Worm (Caenorhabditis elegans) whole organism, L4/young adult: ENCODE measurements around the gene F49F1.10.
"Not testable (repeated sequence)": the region's sequence is repeated elsewhere in the genome, so short reads cannot be mapped to it uniquely, and the experiment has no call there.

ENCODE experiments used
- W03F9.2 ChIP-seq: fragments of 150-350 bp; optimal IDR thresholded peaks from 2 replicates; lab custom pipeline; 2014; ENCODE audit warnings: missing biosample characterization, missing genetic modification characterization
- dao-5 ChIP-seq: sonication (generic microtip); optimal IDR thresholded peaks from 2 replicates; lab custom pipeline; 2016; ENCODE audit warnings: missing genotype, missing genetic modification characterization, moderate library complexity, missing compliant biosample characterization
- him-1 ChIP-seq: sonication (generic microtip); optimal IDR thresholded peaks from 2 replicates; lab custom pipeline; 2016; ENCODE audit warnings: missing genotype, missing genetic modification reagents, missing genetic modification characterization, missing compliant biosample characterization

F49F1.10 gene

DNA sequence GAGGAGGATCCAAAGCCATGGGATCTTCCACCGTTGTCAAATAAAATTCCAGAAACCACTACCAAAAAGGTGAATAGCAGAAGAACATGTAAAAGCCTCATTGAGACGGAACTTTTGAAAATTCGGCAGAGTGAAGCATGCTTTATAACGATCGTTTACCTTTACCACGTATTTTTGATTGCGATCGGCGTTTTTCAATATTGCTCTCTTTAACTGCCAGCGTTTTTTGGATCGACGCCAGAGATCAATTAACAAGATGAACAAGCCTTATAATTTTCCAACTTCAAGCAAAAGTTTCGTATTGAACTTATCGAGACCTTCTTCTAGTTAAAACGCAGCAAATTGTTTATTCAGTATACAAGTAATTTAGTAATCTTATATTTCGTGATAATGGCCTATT is at the start of gene F49F1.10:
F49F1.10 (minus strand) TSS at position 101 of the 400 bp plus-strand sequence.
- TF ChIP-seq W03F9.2 (tag; lab: Kevin White, UChicago) (no peak), him-1 (tag; lab: Kevin White, UChicago) (no peak), dao-5 (tag; lab: Kevin White, UChicago) (no peak)

ce11 chrIV:4186099-4186498 is 47.2 kb upstream of the F49F1.10 start, which contains the start of gene K08D10.11:
Gene K08D10.11, minus strand, starts transcription at chrIV:4186199.
- not testable (repeated sequence) for TF ChIP-seq dao-5, him-1, W03F9.2 (tag; lab: Kevin White, UChicago)

DNA sequence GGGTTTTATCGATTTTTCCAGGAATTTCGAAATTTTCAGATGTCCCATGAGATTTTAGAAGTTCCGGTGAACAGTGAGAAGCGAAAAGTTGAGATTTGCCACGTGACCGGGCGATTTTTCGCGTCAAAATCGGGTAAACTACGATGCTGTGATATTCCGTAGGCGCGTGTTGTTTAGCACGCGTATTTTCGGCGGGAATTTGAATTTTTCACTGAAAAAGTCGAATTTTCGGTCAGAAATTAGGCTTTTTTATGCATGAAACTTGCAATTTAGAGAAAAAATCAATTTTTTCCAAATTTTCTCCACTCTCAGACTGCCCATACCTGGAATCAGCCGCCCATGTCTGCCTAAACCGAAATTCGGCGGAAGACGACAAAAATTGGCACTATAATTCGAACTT is 39.5 kb upstream of the F49F1.10 start, which contains the start of gene tsen-34:
tsen-34 (plus strand) TSS at position 34 of the 400 bp plus-strand sequence.
- TF ChIP-seq dao-5 (tag; lab: Kevin White, UChicago): no peak
- TF ChIP-seq W03F9.2 (tag; lab: Kevin White, UChicago): no peak
- TF ChIP-seq him-1 (tag; lab: Kevin White, UChicago): no peak

ce11 chrIV:4177560-4177959 is 38.6 kb upstream of the F49F1.10 start:
- TF ChIP-seq him-1 (tag; lab: Kevin White, UChicago) (no peak), W03F9.2 (tag; lab: Kevin White, UChicago) (no peak), dao-5 (tag; lab: Kevin White, UChicago) (no peak)

DNA sequence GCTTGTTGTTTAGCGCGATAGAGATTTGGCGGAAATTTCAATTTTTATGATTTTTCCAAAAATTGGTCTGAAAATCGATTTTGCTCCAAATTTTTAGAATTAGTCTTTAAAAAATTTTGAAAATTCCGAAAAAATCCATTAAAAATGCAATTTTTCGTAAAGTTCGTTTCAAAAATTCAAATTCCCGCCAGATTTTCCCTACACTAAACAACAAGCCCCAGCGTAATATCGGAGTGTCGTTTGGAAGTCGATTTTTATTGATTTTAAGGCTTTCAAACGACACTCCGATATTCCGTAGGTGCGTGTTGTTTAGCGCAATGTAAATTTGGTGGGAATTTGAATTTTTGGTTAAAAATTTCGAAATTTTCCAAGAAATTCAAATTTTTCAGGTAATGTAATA is 37.7 kb upstream of the F49F1.10 start:
- TF ChIP-seq W03F9.2 (tag; lab: Kevin White, UChicago) (no peak), him-1 (tag; lab: Kevin White, UChicago) (no peak)

ce11 chrIV:4176088-4176487 is 37.2 kb upstream of the F49F1.10 start, which contains the start of gene dnj-15:
Gene dnj-15, plus strand, starts transcription at chrIV:4176388.
- TF ChIP-seq W03F9.2 (tag; lab: Kevin White, UChicago) (no peak), him-1 (tag; lab: Kevin White, UChicago) (no peak), dao-5 (tag; lab: Kevin White, UChicago) (no peak)

DNA sequence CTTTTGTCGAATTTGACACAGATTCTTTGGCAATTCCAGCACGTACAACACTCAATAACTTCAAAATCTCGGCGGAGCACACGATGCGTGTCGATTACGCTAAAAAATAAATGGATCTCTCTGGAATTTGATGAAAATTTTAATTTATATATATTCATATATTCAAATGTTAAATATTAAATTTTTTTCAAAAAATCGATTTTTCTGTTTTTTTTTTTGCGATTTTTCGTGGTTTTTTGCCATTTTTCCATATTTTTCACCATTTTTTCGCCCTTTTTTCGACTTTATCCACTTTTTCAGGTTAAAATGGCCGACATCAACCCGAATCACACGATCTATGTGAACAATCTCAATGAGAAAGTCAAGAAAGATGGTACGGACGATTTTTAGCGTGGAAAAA is 34.9 kb upstream of the F49F1.10 start, which contains the start of gene rnp-3:
rnp-3 (plus strand) TSS at position 301 of the 400 bp plus-strand sequence.
- TF ChIP-seq W03F9.2 (tag; lab: Kevin White, UChicago): no peak
- no peak for TF ChIP-seq dao-5 (tag; lab: Kevin White, UChicago)
- TF ChIP-seq him-1 (tag; lab: Kevin White, UChicago): no peak

ce11 chrIV:4172242-4172641 is 33.3 kb upstream of the F49F1.10 start:
- TF ChIP-seq him-1 (tag; lab: Kevin White, UChicago): no peak
- TF ChIP-seq dao-5 (tag; lab: Kevin White, UChicago): no peak
- TF ChIP-seq W03F9.2 (tag; lab: Kevin White, UChicago): no peak

ce11 chrIV:4171531-4172163 is 32.7 kb upstream of the F49F1.10 start, which contains the start of the genes K08D10.13 and rnp-2:
Gene K08D10.13, minus strand, starts transcription at chrIV:4171581.
Gene rnp-2, plus strand, starts transcription at chrIV:4172076.
- TF ChIP-seq dao-5 (tag; lab: Kevin White, UChicago) (no peak), W03F9.2 (tag; lab: Kevin White, UChicago) (peak; percentile 64), him-1 (tag; lab: Kevin White, UChicago) (no peak)

ce11 chrIV:4167296-4167695 is 28.4 kb upstream of the F49F1.10 start:
- TF ChIP-seq dao-5 (tag; lab: Kevin White, UChicago) (no peak), him-1 (tag; lab: Kevin White, UChicago) (no peak), W03F9.2 (tag; lab: Kevin White, UChicago) (no peak)

DNA sequence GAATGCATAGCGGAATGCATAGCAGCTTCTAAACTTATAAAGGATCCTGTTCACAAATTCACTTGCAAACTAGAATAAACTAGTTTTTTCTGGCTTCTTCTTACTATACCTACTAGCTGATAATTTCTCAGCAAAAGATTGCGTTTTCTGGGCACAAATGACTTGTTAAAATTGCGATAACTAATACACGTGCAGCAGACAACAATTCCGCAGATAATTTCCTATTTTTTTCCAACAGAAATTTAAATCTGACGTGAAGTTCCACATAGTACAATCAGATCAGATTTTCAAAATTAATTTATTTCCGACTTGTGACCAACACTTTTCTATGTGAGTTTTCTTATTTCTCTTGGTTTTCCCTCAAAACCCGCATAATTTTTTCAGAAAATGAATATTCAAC is 25.5 kb upstream of the F49F1.10 start, which contains the start of gene scrm-8:
scrm-8 (plus strand) TSS at position 301 of the 400 bp plus-strand sequence.
- TF ChIP-seq him-1 (tag; lab: Kevin White, UChicago): no peak
- no peak for TF ChIP-seq dao-5 (tag; lab: Kevin White, UChicago)
- TF ChIP-seq W03F9.2 (tag; lab: Kevin White, UChicago): no peak

ce11 chrIV:4162121-4162520 is 23.2 kb upstream of the F49F1.10 start, which contains the start of gene scrm-5:
Gene scrm-5, plus strand, starts transcription at chrIV:4162421.
- TF ChIP-seq him-1 (tag; lab: Kevin White, UChicago): no peak
- no peak for TF ChIP-seq W03F9.2 (tag; lab: Kevin White, UChicago)
- no peak for TF ChIP-seq dao-5 (tag; lab: Kevin White, UChicago)

DNA sequence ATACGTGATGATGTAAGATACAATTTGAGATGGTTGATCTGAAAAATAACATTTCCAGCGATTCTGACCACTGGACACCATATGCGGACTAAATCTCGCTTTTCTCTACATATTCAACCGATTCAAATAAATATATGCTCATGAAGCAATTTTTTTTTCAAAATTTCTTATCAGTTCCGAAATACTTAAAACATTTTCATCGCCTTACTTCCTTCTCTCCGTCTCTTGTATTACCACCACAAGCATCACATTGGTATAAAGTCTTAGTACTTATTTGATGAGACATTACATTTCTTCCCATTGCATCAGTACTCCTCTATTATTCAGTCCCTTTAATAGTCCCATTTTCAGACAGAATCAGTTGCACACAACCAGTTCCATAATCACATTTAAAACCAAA is 15.7 kb upstream of the F49F1.10 start, which contains the start of gene K08D10.14:
K08D10.14 (plus strand) TSS at position 301 of the 400 bp plus-strand sequence.
- no peak for TF ChIP-seq dao-5 (tag; lab: Kevin White, UChicago)
- TF ChIP-seq him-1 (tag; lab: Kevin White, UChicago): no peak
- TF ChIP-seq W03F9.2 (tag; lab: Kevin White, UChicago): no peak
